Worm (Caenorhabditis elegans) whole organism, L1 larva: ENCODE data around the gene dhhc-1.
A peak's percentile ranks its signal among the peaks of the same experiment; 100 is the strongest.

Experiments used
- C16A3.4 ChIP-seq: fragments of 150-350 bp; optimal IDR thresholded peaks from 2 replicates; lab custom pipeline; 2014; ENCODE audit warnings: missing biosample characterization, missing genetic modification characterization
- C34B4.2 ChIP-seq: sonication (generic microtip); optimal IDR thresholded peaks from 2 replicates; lab custom pipeline; 2017; ENCODE audit warnings: mild to moderate bottlenecking, missing genetic modification characterization, missing compliant biosample characterization
- F16B12.6 ChIP-seq: fragments of 150-350 bp; optimal IDR thresholded peaks from 2 replicates; lab custom pipeline; 2014; ENCODE audit warnings: missing biosample characterization, missing genetic modification characterization
- aly-2 ChIP-seq: fragments of 150-350 bp; optimal IDR thresholded peaks from 2 replicates; lab custom pipeline; 2014; ENCODE audit warnings: missing biosample characterization, missing genetic modification characterization
- ama-1 ChIP-seq: fragments of 150-350 bp; optimal IDR thresholded peaks from 2 replicates; lab custom pipeline; 2014
- blmp-1 ChIP-seq: fragments of 150-350 bp; optimal IDR thresholded peaks from 2 replicates; lab custom pipeline; 2014; ENCODE audit warnings: missing biosample characterization, missing genetic modification characterization
- ceh-63 ChIP-seq: fragments of 200-800 bp; sonication (Bioruptor generic); optimal IDR thresholded peaks from 2 replicates; lab custom pipeline; 2018; ENCODE audit warnings: mild to moderate bottlenecking, missing genetic modification characterization, missing compliant biosample characterization
- ceh-8 ChIP-seq: fragments of 200-800 bp; sonication (Bioruptor generic); optimal IDR thresholded peaks from 2 replicates; lab custom pipeline; 2018; ENCODE audit warnings: mild to moderate bottlenecking, missing genetic modification characterization, moderate library complexity, missing compliant biosample characterization
- ceh-90 ChIP-seq: sonication (generic microtip); optimal IDR thresholded peaks from 2 replicates; lab custom pipeline; 2016; ENCODE audit warnings: missing genetic modification characterization, missing compliant biosample characterization
- dpl-1 ChIP-seq, 3 experiments: fragments of 150-350 bp in 2 of 3; sonication (generic microtip) in 1 of 3; optimal IDR thresholded peaks; 2 replicates each; lab custom pipeline; 2014 to 2017; ENCODE audit warnings: missing biosample characterization in 3 of 3, missing genetic modification characterization in 3 of 3, missing genetic modification reagents in 3 of 3
- efl-1 ChIP-seq, 4 experiments: fragments of 150-350 bp; optimal IDR thresholded peaks in 3 of 4; peaks in 1 of 4; 1 replicate in 1 of 4; 2 replicates in 3 of 4; lab custom pipeline; 2014; ENCODE audit warnings: missing biosample characterization in 2 of 4, missing genetic modification characterization in 2 of 4, missing genetic modification reagents in 2 of 4
- egl-27 ChIP-seq, 2 experiments: fragments of 150-350 bp in 1 of 2; sonication (generic microtip); optimal IDR thresholded peaks; 3 replicates each; lab custom pipeline; 2017 to 2018; ENCODE audit warnings: missing biosample characterization in 2 of 2, missing genetic modification characterization in 2 of 2, missing genetic modification reagents in 2 of 2
- elt-2 ChIP-seq: sonication (generic microtip); optimal IDR thresholded peaks from 2 replicates; lab custom pipeline; 2016; ENCODE audit warnings: missing genetic modification characterization, mild to moderate bottlenecking, inconsistent platforms, missing compliant biosample characterization, missing genetic modification reagents
- elt-3 ChIP-seq, 6 experiments: fragments of 150-350 bp in 1 of 6; sonication (generic microtip); optimal IDR thresholded peaks; 2 replicates each; lab custom pipeline; 2017 to 2018; ENCODE audit warnings: missing biosample characterization in 6 of 6, missing genetic modification characterization in 6 of 6, inconsistent platforms in 1 of 6
- fkh-4 ChIP-seq: sonication (generic microtip); optimal IDR thresholded peaks from 2 replicates; lab custom pipeline; 2016; ENCODE audit warnings: missing compliant biosample characterization, missing genetic modification characterization, borderline replicate concordance
- grh-1 ChIP-seq: fragments of 200-800 bp; sonication (Bioruptor generic); IDR thresholded peaks from 2 replicates; pipeline ENCODE4 v1.3.6; 2022; ENCODE audit warnings: missing genetic modification reagents, missing genetic modification characterization, missing compliant biosample characterization
- hpl-2 ChIP-seq: fragments of 150-350 bp; optimal IDR thresholded peaks from 2 replicates; lab custom pipeline; 2014; ENCODE audit warnings: missing biosample characterization, missing genetic modification reagents, missing genetic modification characterization
- isw-1 ChIP-seq: fragments of 200-800 bp; sonication (Bioruptor generic); IDR thresholded peaks from 2 replicates; pipeline ENCODE4 v1.3.6; 2022; ENCODE audit warnings: missing genetic modification characterization, missing compliant biosample characterization
- jun-1 ChIP-seq: fragments of 150-350 bp; optimal IDR thresholded peaks from 2 replicates; lab custom pipeline; 2014; ENCODE audit warnings: missing biosample characterization, missing genetic modification reagents, missing genetic modification characterization
- lin-14 ChIP-seq: fragments of 200-800 bp; sonication (Bioruptor generic); optimal IDR thresholded peaks from 2 replicates; lab custom pipeline; 2018; ENCODE audit warnings: mild to moderate bottlenecking, missing genetic modification characterization, moderate library complexity, missing compliant biosample characterization
- lin-35 ChIP-seq, 2 experiments: fragments of 150-350 bp; optimal IDR thresholded peaks; 2 replicates each; lab custom pipeline; 2014; ENCODE audit warnings: missing biosample characterization in 2 of 2, missing genetic modification characterization in 2 of 2, missing genetic modification reagents in 2 of 2
- lir-3 ChIP-seq: sonication (generic microtip); optimal IDR thresholded peaks from 2 replicates; lab custom pipeline; 2016; ENCODE audit warnings: mild to moderate bottlenecking, missing genetic modification characterization, moderate library complexity, missing compliant biosample characterization; ENCODE audit not compliant: poor library complexity
- mdl-1 ChIP-seq, 2 experiments: fragments of 150-350 bp; optimal IDR thresholded peaks; 2 replicates each; lab custom pipeline; 2014 to 2017; ENCODE audit warnings: missing biosample characterization in 2 of 2, missing genetic modification characterization in 2 of 2, inconsistent platforms in 1 of 2
- nhr-12 ChIP-seq: sonication (generic microtip); optimal IDR thresholded peaks from 2 replicates; lab custom pipeline; 2017; ENCODE audit warnings: missing biosample characterization, missing genetic modification characterization
- nhr-19 ChIP-seq: fragments of 200-800 bp; sonication (Bioruptor generic); conservative IDR thresholded peaks from 2 replicates; pipeline ENCODE4 v1.3.6; 2022; ENCODE audit warnings: missing genetic modification characterization, missing compliant biosample characterization
- nhr-20 ChIP-seq: sonication (generic microtip); optimal IDR thresholded peaks from 2 replicates; lab custom pipeline; 2016; ENCODE audit warnings: mild to moderate bottlenecking, missing genetic modification characterization, missing compliant biosample characterization
- nhr-71 ChIP-seq: sonication (generic microtip); optimal IDR thresholded peaks from 2 replicates; lab custom pipeline; 2016; ENCODE audit warnings: mild to moderate bottlenecking, missing genetic modification characterization, moderate library complexity, missing compliant biosample characterization
- nhr-76 ChIP-seq: sonication (generic microtip); optimal IDR thresholded peaks from 2 replicates; lab custom pipeline; 2017; ENCODE audit warnings: missing biosample characterization, missing genetic modification characterization
- nhr-85 ChIP-seq: sonication (generic microtip); peaks from one replicate; lab custom pipeline; 2016; ENCODE audit warnings: missing genetic modification characterization, inconsistent platforms, missing compliant biosample characterization
- nhr-90 ChIP-seq: sonication (generic microtip); optimal IDR thresholded peaks from 2 replicates; lab custom pipeline; 2016; ENCODE audit warnings: mild to moderate bottlenecking, missing genetic modification characterization, missing compliant biosample characterization; ENCODE audit not compliant: poor library complexity
- pag-3 ChIP-seq: sonication (generic microtip); optimal IDR thresholded peaks from 2 replicates; lab custom pipeline; 2017; ENCODE audit warnings: missing genetic modification characterization, mild to moderate bottlenecking, missing compliant biosample characterization, antibody characterized with exemption, borderline replicate concordance; ENCODE audit not compliant: insufficient read depth
- snpc-4 ChIP-seq: fragments of 150-350 bp; optimal IDR thresholded peaks from 2 replicates; lab custom pipeline; 2014; ENCODE audit warnings: missing biosample characterization, missing genetic modification characterization
- snu-23 ChIP-seq: sonication (generic microtip); optimal IDR thresholded peaks from 2 replicates; lab custom pipeline; 2016; ENCODE audit warnings: missing genetic modification characterization, missing compliant biosample characterization
- sup-37 ChIP-seq: fragments of 200-800 bp; sonication (Bioruptor generic); optimal IDR thresholded peaks from 2 replicates; lab custom pipeline; 2018; ENCODE audit warnings: mild to moderate bottlenecking, missing genetic modification characterization, missing compliant biosample characterization
- tbx-2 ChIP-seq: sonication (generic microtip); optimal IDR thresholded peaks from 2 replicates; lab custom pipeline; 2016; ENCODE audit warnings: missing genetic modification characterization, missing compliant biosample characterization
- tlp-1 ChIP-seq: fragments of 150-350 bp; optimal IDR thresholded peaks from 2 replicates; lab custom pipeline; 2014; ENCODE audit warnings: missing biosample characterization, missing genetic modification characterization
- unc-130 ChIP-seq: fragments of 150-350 bp; optimal IDR thresholded peaks from 2 replicates; lab custom pipeline; 2017; ENCODE audit warnings: missing biosample characterization, missing genetic modification characterization, inconsistent platforms
- vab-15 ChIP-seq: sonication (generic microtip); optimal IDR thresholded peaks from 2 replicates; lab custom pipeline; 2017; ENCODE audit warnings: missing genotype, mild to moderate bottlenecking, missing genetic modification characterization, missing compliant biosample characterization

The dhhc-1 gene

DNA sequence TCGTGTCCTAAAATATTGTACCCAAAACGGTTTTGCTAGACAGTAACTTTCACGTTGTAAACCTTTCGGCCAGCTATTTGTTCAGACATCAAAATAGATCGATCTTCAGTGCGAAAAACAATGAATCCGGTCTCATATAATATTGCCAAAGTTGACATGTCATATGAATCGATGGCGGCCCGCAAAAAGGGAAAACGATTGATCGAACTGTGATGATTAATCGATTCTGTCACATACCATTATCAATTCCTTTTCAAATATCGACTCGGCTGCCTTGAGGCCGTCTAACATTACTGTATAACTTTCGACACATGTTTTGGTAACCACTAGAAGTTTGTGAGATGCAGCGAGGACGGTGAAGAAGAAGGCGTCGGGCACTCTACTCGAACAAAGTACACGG is 27.3 kb downstream of the dhhc-1 start:
- peak; percentile 56 for TF ChIP-seq lin-14 (GFP tag; lab: Kevin White, UChicago)
- TF ChIP-seq mdl-1 (tag; optimal IDR thresholded peaks at IDR 0.05; lab: Kevin White, UChicago) = peak in 1 of 2 experiments; percentile 35
- no peak for TF ChIP-seq ceh-8 (GFP tag; lab: Kevin White, UChicago)
- TF ChIP-seq snu-23 (GFP tag; lab: Kevin White, UChicago) = peak; percentile 67
- TF ChIP-seq ceh-90 = no peak
- peak in 1 of 3 experiments; percentile 8 for TF ChIP-seq dpl-1 (GFP tag; optimal IDR thresholded peaks at IDR 0.05; lab: Kevin White, UChicago)
- TF ChIP-seq blmp-1 (tag; lab: Kevin White, UChicago) = peak; percentile 94
- TF ChIP-seq elt-3 (tag; optimal IDR thresholded peaks at IDR 0.05; lab: Kevin White, UChicago) = peak in 2 of 6 experiments; percentile 71 to 72
- peak; percentile 74 for TF ChIP-seq nhr-90 (tag; lab: Kevin White, UChicago)
- no peak for TF ChIP-seq efl-1 (optimal IDR thresholded peaks at IDR 0.05; lab: Kevin White, UChicago)
- peak in 1 of 2 experiments; percentile 58 for TF ChIP-seq efl-1 (GFP tag; optimal IDR thresholded peaks at IDR 0.05 in 1 of 2; lab: Kevin White, UChicago)
- TF ChIP-seq elt-2 (tag; lab: Kevin White, UChicago) = no peak
- TF ChIP-seq lin-35 (GFP tag; optimal IDR thresholded peaks at IDR 0.05; lab: Kevin White, UChicago) = peak in 1 of 2 experiments; percentile 35
- TF ChIP-seq nhr-19 (GFP tag; lab: Robert Waterston, UW) = peak; percentile 49
- no peak for TF ChIP-seq C16A3.4 (tag; lab: Kevin White, UChicago)
- peak; percentile 28 for TF ChIP-seq unc-130
- no peak for TF ChIP-seq ceh-63
- TF ChIP-seq tbx-2 (tag; lab: Kevin White, UChicago) = peak; percentile 69
- 0 out of 2 replicates have a peak, but pooled peaks have one; percentile 61 for TF ChIP-seq grh-1 (GFP tag; lab: Robert Waterston, UW)
- TF ChIP-seq nhr-85 (tag; lab: Kevin White, UChicago) = peak; percentile 96
- peak; percentile 81 for TF ChIP-seq nhr-20 (tag; lab: Kevin White, UChicago)
- TF ChIP-seq nhr-71 = peak; percentile 80
- TF ChIP-seq, all 84 proteins: peak for 16

DNA sequence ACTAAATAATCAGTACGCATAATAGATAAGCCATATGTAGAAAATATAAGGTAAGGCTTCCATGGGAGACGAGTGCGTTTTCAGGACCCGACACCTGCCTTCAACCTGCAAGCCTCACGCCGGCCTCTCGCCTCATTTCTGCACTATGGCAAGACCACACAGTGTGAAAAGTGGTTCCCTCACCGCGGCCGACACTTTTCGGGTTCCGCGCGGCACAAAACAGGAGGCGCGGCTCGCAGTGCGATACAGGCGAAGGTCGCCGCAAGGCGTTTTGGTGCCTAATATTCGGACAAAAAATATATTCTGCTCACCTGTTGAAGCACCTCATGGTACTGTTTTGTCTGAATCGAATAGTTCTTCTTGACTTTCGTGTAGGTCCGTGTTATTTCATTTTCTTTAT is 30.1 kb downstream of the dhhc-1 start:
- TF ChIP-seq snpc-4 (tag; lab: Kevin White, UChicago) (peak; percentile 54), egl-27 (tag; optimal IDR thresholded peaks at IDR 0.05; lab: Kevin White, UChicago) (no peak)

DNA sequence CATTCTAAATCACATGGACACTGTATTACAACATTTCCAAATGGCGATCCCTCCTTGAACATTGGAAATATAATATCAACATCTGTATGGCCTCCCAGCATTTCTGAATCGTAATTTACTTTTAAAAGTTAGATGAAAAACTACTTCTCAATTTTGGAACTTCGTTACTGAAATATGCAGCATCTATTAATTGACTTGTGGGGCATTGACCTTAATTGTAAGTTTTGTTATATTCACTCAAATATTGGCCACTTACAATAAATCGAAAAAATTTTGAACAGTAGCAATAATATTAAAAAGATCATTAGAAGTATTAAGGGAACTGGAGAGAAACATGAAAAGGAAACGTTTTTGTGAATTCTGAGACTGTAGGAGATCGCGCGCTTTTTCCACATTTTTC is 31.0 kb downstream of the dhhc-1 start, which contains the start of gene mam-6:
Gene mam-6 (minus strand): TSS at position 101 of the 400 bp plus-strand sequence.
- TF ChIP-seq lin-14 (GFP tag; lab: Kevin White, UChicago) (no peak), C16A3.4 (tag; lab: Kevin White, UChicago) (no peak), sup-37 (GFP tag; lab: Kevin White, UChicago) (no peak), nhr-76 (tag; lab: Kevin White, UChicago) (no peak), C34B4.2 (tag; lab: Kevin White, UChicago) (no peak), F16B12.6 (no peak), jun-1 (tag; lab: Kevin White, UChicago) (no peak), efl-1 (optimal IDR thresholded peaks at IDR 0.05; lab: Kevin White, UChicago) (no peak), efl-1 (GFP tag; optimal IDR thresholded peaks at IDR 0.05 in 1 of 2; lab: Kevin White, UChicago) (no peak), hpl-2 (no peak), tlp-1 (tag; lab: Kevin White, UChicago) (no peak), vab-15 (tag; lab: Kevin White, UChicago) (no peak)

DNA sequence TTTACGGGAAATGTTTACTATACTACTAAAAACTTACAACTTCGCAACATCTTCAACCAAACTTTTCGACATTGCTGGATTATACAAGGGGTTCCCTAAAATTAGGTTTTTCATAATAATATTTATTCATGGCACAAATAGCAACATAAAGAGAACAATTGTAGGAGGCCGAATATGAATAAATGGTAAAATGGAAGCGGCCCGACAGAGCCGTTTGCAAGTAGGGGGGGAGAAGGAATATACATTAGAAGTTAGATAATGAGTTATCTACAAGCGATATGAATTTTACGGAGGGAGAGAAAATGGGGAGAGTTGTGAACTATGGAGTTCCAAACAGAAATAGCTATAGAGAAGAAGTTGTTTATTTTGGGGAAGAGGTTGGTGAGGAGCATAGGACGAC is 39.9 kb downstream of the dhhc-1 start, which contains the start of gene fbxa-96:
Gene fbxa-96 (minus strand): TSS at position 101 of the 400 bp plus-strand sequence.
- TF ChIP-seq isw-1 (GFP tag; lab: Robert Waterston, UW) (no peak), nhr-12 (tag; lab: Kevin White, UChicago) (no peak), jun-1 (tag; lab: Kevin White, UChicago) (no peak), lir-3 (tag; lab: Kevin White, UChicago) (no peak), fkh-4 (tag; lab: Kevin White, UChicago) (no peak), pag-3 (tag; lab: Kevin White, UChicago) (no peak), ama-1 (lab: Kevin White, UChicago) (no peak), aly-2 (no peak), snpc-4 (tag; lab: Kevin White, UChicago) (no peak), elt-2 (tag; lab: Kevin White, UChicago) (no peak), F16B12.6 (no peak), nhr-71 (no peak), C16A3.4 (tag; lab: Kevin White, UChicago) (no peak)
